Worm (Caenorhabditis elegans) whole organism, young adult: Measurements from ENCODE around the gene srt-19.

Experiments used
- F57C9.4 ChIP-seq: sonication (generic microtip); optimal IDR thresholded peaks from 2 replicates; lab custom pipeline; 2017; ENCODE audit warnings: mild to moderate bottlenecking, missing genetic modification characterization, missing compliant biosample characterization
- K12H6.12 ChIP-seq: fragments of 200-800 bp; sonication (Bioruptor generic); optimal IDR thresholded peaks from 2 replicates; lab custom pipeline; 2018; ENCODE audit warnings: mild to moderate bottlenecking, missing genetic modification characterization, missing compliant biosample characterization
- Y53F4B.3 ChIP-seq: fragments of 200-800 bp; sonication (Bioruptor generic); IDR thresholded peaks from 2 replicates; pipeline ENCODE4 v1.3.6; 2022; ENCODE audit warnings: missing genetic modification reagents, missing genetic modification characterization, missing compliant biosample characterization
- akir-1 ChIP-seq: fragments of 200-800 bp; sonication (Bioruptor generic); optimal IDR thresholded peaks from 2 replicates; lab custom pipeline; 2018; ENCODE audit warnings: mild to moderate bottlenecking, missing genetic modification characterization, moderate library complexity, missing compliant biosample characterization
- ama-1 ChIP-seq, 3 experiments: fragments of 150-350 bp in 1 of 3; sonication (generic microtip) in 2 of 3; optimal IDR thresholded peaks; 2 replicates each; lab custom pipeline; 2014 to 2018; ENCODE audit warnings: missing biosample characterization in 2 of 3, missing genetic modification characterization in 2 of 3, missing genetic modification reagents in 2 of 3
- ceh-27 ChIP-seq: fragments of 200-800 bp; sonication (Bioruptor generic); optimal IDR thresholded peaks from 2 replicates; lab custom pipeline; 2018; ENCODE audit warnings: mild to moderate bottlenecking, missing genetic modification characterization, moderate library complexity, missing compliant biosample characterization
- egrh-3 ChIP-seq: fragments of 200-800 bp; sonication (Bioruptor generic); IDR thresholded peaks from 2 replicates; pipeline ENCODE4 v1.3.6; 2022; ENCODE audit warnings: missing genetic modification reagents, missing genetic modification characterization, missing compliant biosample characterization
- lin-54 ChIP-seq: fragments of 200-800 bp; sonication (Bioruptor generic); optimal IDR thresholded peaks from 2 replicates; lab custom pipeline; 2018; ENCODE audit warnings: mild to moderate bottlenecking, missing genetic modification characterization, missing compliant biosample characterization
- nhr-90 ChIP-seq: sonication (generic microtip); optimal IDR thresholded peaks from 2 replicates; lab custom pipeline; 2016; ENCODE audit warnings: missing genotype, mild to moderate bottlenecking, missing genetic modification characterization, missing compliant biosample characterization
- tbp1 ChIP-seq: fragments of 200-800 bp; sonication (Bioruptor generic); optimal IDR thresholded peaks from 2 replicates; lab custom pipeline; 2018; ENCODE audit warnings: mild to moderate bottlenecking, missing genetic modification characterization, missing compliant biosample characterization
- ztf-26 ChIP-seq: sonication (generic microtip); optimal IDR thresholded peaks from 2 replicates; lab custom pipeline; 2017; ENCODE audit warnings: missing genetic modification characterization, missing compliant biosample characterization

The srt-19 gene

ce11 chrV:4330820-4331219 lies 46.0 kb downstream of the srt-19 start:
- TF ChIP-seq akir-1 (GFP tag; lab: Kevin White, UChicago) (no peak), ceh-27 (GFP tag; lab: Kevin White, UChicago) (no peak), F57C9.4 (tag; lab: Kevin White, UChicago) (no peak), K12H6.12 (tag; lab: Kevin White, UChicago) (no peak), ama-1 (optimal IDR thresholded peaks at IDR 0.05; lab: Kevin White, UChicago) (no peak), ama-1 (GFP tag; optimal IDR thresholded peaks at IDR 0.05; lab: Kevin White, UChicago) (no peak), tbp1 (no peak), ztf-26 (tag; lab: Kevin White, UChicago) (no peak), lin-54 (no peak)
- TF ChIP-seq, all 124 proteins: peak for 0

- TF ChIP-seq nhr-90 (tag; lab: Kevin White, UChicago) = no peak
These were observed 47.6 kb downstream of the srt-19 start, which contains the start of gene oac-12 for ce11 chrV:4332450-4332849. TSS of gene oac-12 (minus strand) at chrV:4332550.

- TF ChIP-seq egrh-3 (GFP tag; lab: Robert Waterston, UW) = peak; percentile 96
- peak; percentile 74; the same call in 1 of the 2 replicates for TF ChIP-seq Y53F4B.3 (GFP tag; lab: Robert Waterston, UW)
- TF ChIP-seq, all 124 proteins: peak for 2; not testable (repeated sequence) for 122
These were observed 48.7 kb downstream of the srt-19 start for ce11 chrV:4333518-4333917.

- TF ChIP-seq Y53F4B.3 (GFP tag; lab: Robert Waterston, UW) (peak; percentile 61; the same call in 1 of the 2 replicates), egrh-3 (GFP tag; lab: Robert Waterston, UW) (peak; percentile 92)
These were observed 49.4 kb downstream of the srt-19 start for ce11 chrV:4334209-4334608.

- peak; percentile 92 for TF ChIP-seq egrh-3 (GFP tag; lab: Robert Waterston, UW)
- TF ChIP-seq Y53F4B.3 (GFP tag; lab: Robert Waterston, UW) = peak; percentile 62; the same call in 1 of the 2 replicates
These were observed 50.9 kb downstream of the srt-19 start for ce11 chrV:4335724-4336123.

- TF ChIP-seq egrh-3 (GFP tag; lab: Robert Waterston, UW) = peak; percentile 85
These were observed 51.6 kb downstream of the srt-19 start, which contains the start of gene irld-1 for ce11 chrV:4336462-4336861. TSS of gene irld-1 (plus strand) at chrV:4336762.
